Worm (Caenorhabditis elegans) whole organism, L2 larva: ENCODE data around the gene ZK1320.5.

Experiments
- C34F6.9 ChIP-seq: fragments of 150-350 bp; optimal IDR thresholded peaks from 2 replicates; lab custom pipeline; 2014; ENCODE audit warnings: missing biosample characterization, missing genetic modification characterization
- F13H6.1 ChIP-seq: sonication (generic microtip); optimal IDR thresholded peaks from 2 replicates; lab custom pipeline; 2016; ENCODE audit warnings: missing genetic modification characterization, missing compliant biosample characterization
- R02D3.7 ChIP-seq: fragments of 150-350 bp; optimal IDR thresholded peaks from 2 replicates; lab custom pipeline; 2014; ENCODE audit warnings: missing biosample characterization, missing genetic modification characterization
- Y55F3AM.14 ChIP-seq: fragments of 200-800 bp; sonication (Bioruptor generic); optimal IDR thresholded peaks from 2 replicates; lab custom pipeline; 2018; ENCODE audit warnings: mild to moderate bottlenecking, missing genetic modification characterization, missing compliant biosample characterization
- ZK546.5 ChIP-seq: sonication (generic microtip); optimal IDR thresholded peaks from 2 replicates; lab custom pipeline; 2017; ENCODE audit warnings: missing biosample characterization, missing genetic modification characterization
- alr-1 ChIP-seq: fragments of 150-350 bp; optimal IDR thresholded peaks from 2 replicates; lab custom pipeline; 2014; ENCODE audit warnings: missing biosample characterization, missing genetic modification characterization
- ama-1 ChIP-seq: fragments of 150-350 bp; optimal IDR thresholded peaks from 2 replicates; lab custom pipeline; 2018; ENCODE audit warnings: inconsistent platforms
- blmp-1 ChIP-seq: sonication (generic microtip); optimal IDR thresholded peaks from 2 replicates; lab custom pipeline; 2017; ENCODE audit warnings: missing genetic modification characterization, mild to moderate bottlenecking, missing compliant biosample characterization, antibody characterized with exemption, moderate library complexity; ENCODE audit not compliant: insufficient read depth
- ceh-16 ChIP-seq: fragments of 150-350 bp; optimal IDR thresholded peaks from 2 replicates; lab custom pipeline; 2014; ENCODE audit warnings: missing biosample characterization, missing genetic modification characterization
- ceh-82 ChIP-seq: fragments of 150-350 bp; optimal IDR thresholded peaks from 2 replicates; lab custom pipeline; 2014; ENCODE audit warnings: missing biosample characterization, missing genetic modification characterization
- crh-2 ChIP-seq: sonication (generic microtip); optimal IDR thresholded peaks from 2 replicates; lab custom pipeline; 2017; ENCODE audit warnings: missing biosample characterization, missing genetic modification characterization
- dmd-4 ChIP-seq: sonication (generic microtip); optimal IDR thresholded peaks from 2 replicates; lab custom pipeline; 2017; ENCODE audit warnings: missing biosample characterization, missing genetic modification characterization
- egl-27 ChIP-seq: sonication (generic microtip); optimal IDR thresholded peaks from 3 replicates; lab custom pipeline; 2017; ENCODE audit warnings: missing biosample characterization, missing genetic modification reagents, missing genetic modification characterization
- elt-3 ChIP-seq: sonication (generic microtip); optimal IDR thresholded peaks from 2 replicates; lab custom pipeline; 2017; ENCODE audit warnings: missing biosample characterization, missing genetic modification characterization
- fos-1 ChIP-seq: fragments of 150-350 bp; optimal IDR thresholded peaks from 2 replicates; lab custom pipeline; 2014; ENCODE audit warnings: missing biosample characterization, missing genetic modification characterization
- gmeb-1 ChIP-seq: fragments of 150-350 bp; optimal IDR thresholded peaks from 2 replicates; lab custom pipeline; 2014; ENCODE audit warnings: missing biosample characterization, missing genetic modification characterization
- lin-11 ChIP-seq: fragments of 150-350 bp; sonication (generic microtip); optimal IDR thresholded peaks from 2 replicates; lab custom pipeline; 2014; ENCODE audit warnings: missing biosample characterization, missing genetic modification characterization, inconsistent platforms, mixed read lengths
- lin-13 ChIP-seq: fragments of 150-350 bp; optimal IDR thresholded peaks from 2 replicates; lab custom pipeline; 2014; ENCODE audit warnings: missing biosample characterization, missing genetic modification reagents, missing genetic modification characterization
- lin-39 ChIP-seq: fragments of 150-350 bp; optimal IDR thresholded peaks from 2 replicates; lab custom pipeline; 2014; ENCODE audit warnings: missing biosample characterization, missing genetic modification reagents, missing genetic modification characterization
- lsy-2 ChIP-seq, 2 experiments: fragments of 150-350 bp in 1 of 2; sonication (generic microtip) in 1 of 2; optimal IDR thresholded peaks; 2 replicates each; lab custom pipeline; 2014 to 2017; ENCODE audit warnings: missing biosample characterization in 2 of 2, missing genetic modification characterization in 2 of 2
- mab-5 ChIP-seq: fragments of 150-350 bp; optimal IDR thresholded peaks from 2 replicates; lab custom pipeline; 2014; ENCODE audit warnings: missing biosample characterization, missing genetic modification characterization
- mbf-1 ChIP-seq: sonication (generic microtip); optimal IDR thresholded peaks from 2 replicates; lab custom pipeline; 2017; ENCODE audit warnings: missing biosample characterization, missing genetic modification characterization
- mdl-1 ChIP-seq, 2 experiments: fragments of 150-350 bp in 1 of 2; sonication (generic microtip) in 1 of 2; optimal IDR thresholded peaks; 2 replicates each; lab custom pipeline; 2017; ENCODE audit warnings: missing biosample characterization in 2 of 2, missing genetic modification characterization in 2 of 2
- nhr-10 ChIP-seq: sonication (generic microtip); optimal IDR thresholded peaks from 2 replicates; lab custom pipeline; 2017; ENCODE audit warnings: missing biosample characterization, missing genetic modification characterization
- nhr-11 ChIP-seq: fragments of 150-350 bp; optimal IDR thresholded peaks from 2 replicates; lab custom pipeline; 2014; ENCODE audit warnings: missing biosample characterization, missing genetic modification characterization
- nhr-12 ChIP-seq: fragments of 150-350 bp; optimal IDR thresholded peaks from 2 replicates; lab custom pipeline; 2014; ENCODE audit warnings: missing biosample characterization, missing genetic modification characterization
- nhr-129 ChIP-seq: fragments of 150-350 bp; optimal IDR thresholded peaks from 2 replicates; lab custom pipeline; 2014; ENCODE audit warnings: missing biosample characterization, missing genetic modification characterization
- nhr-21 ChIP-seq: fragments of 150-350 bp; optimal IDR thresholded peaks from 2 replicates; lab custom pipeline; 2014; ENCODE audit warnings: missing biosample characterization, missing genetic modification characterization
- nhr-23 ChIP-seq: fragments of 150-350 bp; optimal IDR thresholded peaks from 2 replicates; lab custom pipeline; 2014; ENCODE audit warnings: missing biosample characterization, missing genetic modification reagents, missing genetic modification characterization
- nhr-237 ChIP-seq: fragments of 150-350 bp; optimal IDR thresholded peaks from 2 replicates; lab custom pipeline; 2014; ENCODE audit warnings: missing biosample characterization, missing genetic modification characterization
- nhr-25 ChIP-seq: fragments of 150-350 bp; sonication (generic microtip); optimal IDR thresholded peaks from 3 replicates; lab custom pipeline; 2014; ENCODE audit warnings: missing biosample characterization, missing genetic modification characterization
- nhr-6 ChIP-seq: fragments of 150-350 bp; optimal IDR thresholded peaks from 2 replicates; lab custom pipeline; 2014; ENCODE audit warnings: missing biosample characterization, missing genetic modification characterization
- nhr-77 ChIP-seq: fragments of 150-350 bp; optimal IDR thresholded peaks from 2 replicates; lab custom pipeline; 2014; ENCODE audit warnings: missing biosample characterization, missing genetic modification characterization
- peb-1 ChIP-seq: fragments of 150-350 bp; optimal IDR thresholded peaks from 2 replicates; lab custom pipeline; 2014; ENCODE audit warnings: missing biosample characterization, missing genetic modification characterization
- sem-4 ChIP-seq: fragments of 150-350 bp; optimal IDR thresholded peaks from 2 replicates; lab custom pipeline; 2014; ENCODE audit warnings: missing biosample characterization, missing genetic modification reagents, missing genetic modification characterization
- skn-1 ChIP-seq: sonication (generic microtip); optimal IDR thresholded peaks from 2 replicates; lab custom pipeline; 2017; ENCODE audit warnings: missing biosample characterization, missing genetic modification characterization
- sma-3 ChIP-seq: sonication (generic microtip); optimal IDR thresholded peaks from 2 replicates; lab custom pipeline; 2016; ENCODE audit warnings: missing genetic modification reagents, missing genetic modification characterization, missing compliant biosample characterization
- sma-9 ChIP-seq, 2 experiments: fragments of 150-350 bp in 1 of 2; sonication (generic microtip) in 1 of 2; optimal IDR thresholded peaks; 2 replicates each; lab custom pipeline; 2014 to 2016; ENCODE audit warnings: missing genetic modification characterization in 2 of 2, mild to moderate bottlenecking in 1 of 2, missing biosample characterization in 1 of 2, missing compliant biosample characterization in 1 of 2, missing genetic modification reagents in 1 of 2, moderate library complexity in 1 of 2
- snpc-4 ChIP-seq: fragments of 150-350 bp; optimal IDR thresholded peaks from 2 replicates; lab custom pipeline; 2014; ENCODE audit warnings: missing biosample characterization, missing genetic modification characterization
- unc-39 ChIP-seq: fragments of 150-350 bp; optimal IDR thresholded peaks from 2 replicates; lab custom pipeline; 2014; ENCODE audit warnings: missing biosample characterization, missing genetic modification characterization
- unc-55 ChIP-seq: fragments of 150-350 bp; sonication (generic microtip); optimal IDR thresholded peaks from 3 replicates; lab custom pipeline; 2014; ENCODE audit warnings: missing biosample characterization, missing genetic modification reagents, missing genetic modification characterization
- unc-62 ChIP-seq: fragments of 150-350 bp; optimal IDR thresholded peaks from 2 replicates; lab custom pipeline; 2014; ENCODE audit warnings: missing biosample characterization, missing genetic modification reagents, missing genetic modification characterization
- zag-1 ChIP-seq: fragments of 150-350 bp; optimal IDR thresholded peaks from 2 replicates; lab custom pipeline; 2014; ENCODE audit warnings: missing biosample characterization, missing genetic modification characterization
- ztf-1 ChIP-seq: fragments of 200-800 bp; sonication (Bioruptor generic); conservative IDR thresholded peaks from 2 replicates; pipeline ENCODE4 v1.3.6; 2022; ENCODE audit warnings: missing genetic modification characterization, missing compliant biosample characterization
- ztf-11 ChIP-seq: sonication (generic microtip); optimal IDR thresholded peaks from 2 replicates; lab custom pipeline; 2017; ENCODE audit warnings: missing biosample characterization, missing genetic modification characterization
- ztf-4 ChIP-seq: fragments of 150-350 bp; optimal IDR thresholded peaks from 2 replicates; lab custom pipeline; 2014; ENCODE audit warnings: missing biosample characterization, missing genetic modification characterization

ZK1320.5 gene

ce11 chrII:9690067-9690632 lies 24.7 kb upstream of the ZK1320.5 start:
- TF ChIP-seq unc-39 (no peak), skn-1 (tag; lab: Kevin White, UChicago) (no peak), mbf-1 (no peak), unc-62 (GFP tag; lab: Kevin White, UChicago) (no peak), lin-13 (GFP tag; lab: Kevin White, UChicago) (no peak), ztf-4 (tag; lab: Kevin White, UChicago) (no peak), nhr-129 (tag; lab: Kevin White, UChicago) (no peak), sma-9 (GFP tag; optimal IDR thresholded peaks at IDR 0.05; lab: Kevin White, UChicago) (peak; percentile 9), sma-9 (tag; optimal IDR thresholded peaks at IDR 0.05; lab: Kevin White, UChicago) (no peak), ceh-82 (tag; lab: Kevin White, UChicago) (no peak), mdl-1 (tag; optimal IDR thresholded peaks at IDR 0.05; lab: Kevin White, UChicago) (no peak), mab-5 (no peak), snpc-4 (tag; lab: Kevin White, UChicago) (no peak), fos-1 (tag; lab: Kevin White, UChicago) (no peak), crh-2 (tag; lab: Kevin White, UChicago) (peak; percentile 48), nhr-21 (tag; lab: Kevin White, UChicago) (no peak), sem-4 (tag; lab: Kevin White, UChicago) (no peak), gmeb-1 (tag; lab: Kevin White, UChicago) (no peak), ztf-11 (tag; lab: Kevin White, UChicago) (no peak), elt-3 (tag; lab: Kevin White, UChicago) (no peak), nhr-12 (tag; lab: Kevin White, UChicago) (no peak), nhr-25 (tag; lab: Kevin White, UChicago) (no peak), peb-1 (tag; lab: Kevin White, UChicago) (no peak), ZK546.5 (tag; lab: Kevin White, UChicago) (no peak), ceh-16 (no peak), F13H6.1 (tag; lab: Kevin White, UChicago) (no peak), ama-1 (lab: Kevin White, UChicago) (no peak), dmd-4 (tag; lab: Kevin White, UChicago) (no peak), lsy-2 (tag; optimal IDR thresholded peaks at IDR 0.05; lab: Kevin White, UChicago) (peak in 1 of 2 experiments; percentile 10), unc-55 (no peak), nhr-11 (tag; lab: Kevin White, UChicago) (no peak), R02D3.7 (tag; lab: Kevin White, UChicago) (no peak), zag-1 (tag; lab: Kevin White, UChicago) (no peak), alr-1 (tag; lab: Kevin White, UChicago) (no peak), nhr-6 (tag; lab: Kevin White, UChicago) (no peak), C34F6.9 (tag; lab: Kevin White, UChicago) (peak; percentile 21), ztf-1 (GFP tag; lab: Robert Waterston, UW) (no peak), nhr-10 (tag; lab: Kevin White, UChicago) (no peak), lin-11 (tag; lab: Kevin White, UChicago) (no peak), lin-39 (tag; lab: Kevin White, UChicago) (no peak), nhr-23 (tag; lab: Kevin White, UChicago) (no peak), egl-27 (peak; percentile 33), nhr-237 (no peak)

- TF ChIP-seq ama-1 (lab: Kevin White, UChicago) = no peak
- TF ChIP-seq unc-55 = peak; percentile 25
- TF ChIP-seq unc-39 = no peak
- no peak for TF ChIP-seq ceh-16
- no peak for TF ChIP-seq nhr-11 (tag; lab: Kevin White, UChicago)
- TF ChIP-seq F13H6.1 (tag; lab: Kevin White, UChicago) = no peak
- no peak for TF ChIP-seq dmd-4 (tag; lab: Kevin White, UChicago)
- no peak for TF ChIP-seq blmp-1 (tag; lab: Kevin White, UChicago)
- TF ChIP-seq nhr-77 (tag; lab: Kevin White, UChicago) = no peak
- no peak for TF ChIP-seq sem-4 (tag; lab: Kevin White, UChicago)
- TF ChIP-seq gmeb-1 (tag; lab: Kevin White, UChicago) = peak; percentile 28
- TF ChIP-seq C34F6.9 (tag; lab: Kevin White, UChicago) = peak; percentile 19
- no peak for TF ChIP-seq lin-39 (tag; lab: Kevin White, UChicago)
- no peak for TF ChIP-seq R02D3.7 (tag; lab: Kevin White, UChicago)
- no peak for TF ChIP-seq ZK546.5 (tag; lab: Kevin White, UChicago)
- no peak for TF ChIP-seq zag-1 (tag; lab: Kevin White, UChicago)
- no peak for TF ChIP-seq ztf-4 (tag; lab: Kevin White, UChicago)
- TF ChIP-seq alr-1 (tag; lab: Kevin White, UChicago) = no peak
- no peak for TF ChIP-seq mbf-1
- no peak for TF ChIP-seq lin-13 (GFP tag; lab: Kevin White, UChicago)
- peak; percentile 47 for TF ChIP-seq fos-1 (tag; lab: Kevin White, UChicago)
- TF ChIP-seq nhr-129 (tag; lab: Kevin White, UChicago) = peak; percentile 34
- no peak for TF ChIP-seq skn-1 (tag; lab: Kevin White, UChicago)
- TF ChIP-seq nhr-10 (tag; lab: Kevin White, UChicago) = no peak
- peak; percentile 8 for TF ChIP-seq crh-2 (tag; lab: Kevin White, UChicago)
- TF ChIP-seq Y55F3AM.14 = no peak
- no peak for TF ChIP-seq nhr-6 (tag; lab: Kevin White, UChicago)
- TF ChIP-seq mab-5 = no peak
- no peak for TF ChIP-seq ztf-11 (tag; lab: Kevin White, UChicago)
- no peak for TF ChIP-seq nhr-12 (tag; lab: Kevin White, UChicago)
- no peak for TF ChIP-seq unc-62 (GFP tag; lab: Kevin White, UChicago)
- no peak for TF ChIP-seq lin-11 (tag; lab: Kevin White, UChicago)
- TF ChIP-seq egl-27 = no peak
- no peak for TF ChIP-seq sma-3
- TF ChIP-seq sma-9 (GFP tag; optimal IDR thresholded peaks at IDR 0.05; lab: Kevin White, UChicago) = peak; percentile 33
- no peak for TF ChIP-seq sma-9 (tag; optimal IDR thresholded peaks at IDR 0.05; lab: Kevin White, UChicago)
Measured at ce11 chrII:9686663-9687193, 21.3 kb upstream of the ZK1320.5 start, which contains the start of gene ZK1320.9. TSS of gene ZK1320.9 (minus strand) at chrII:9686713.
